Worm (Caenorhabditis elegans): Measurements from ENCODE around the gene srd-35.

srd-35 gene

ce11 chrV:12924128-12924527 is 40.0 kb upstream of the srd-35 start, which contains the start of gene pqn-67:
Gene pqn-67, plus strand, starts transcription at chrV:12924428.
- TF ChIP-seq M03D4.4 (tag; optimal IDR thresholded peaks at IDR 0.05) = no peak
- no peak for TF ChIP-seq lin-13 (tag; optimal IDR thresholded peaks at IDR 0.05)
- TF ChIP-seq pha-4 (tag; optimal IDR thresholded peaks at IDR 0.05) = no peak
- TF ChIP-seq lin-32 (GFP tag; optimal IDR thresholded peaks at IDR 0.05) = no peak
- TF ChIP-seq lsy-2 (tag; optimal IDR thresholded peaks at IDR 0.05) = no peak

- TF ChIP-seq blmp-1 (tag; optimal IDR thresholded peaks at IDR 0.05) (peak; percentile 24), nhr-12 (tag; optimal IDR thresholded peaks at IDR 0.05) (no peak)
Observed at ce11 chrV:12928929-12929532, 35.1 kb upstream of the srd-35 start, which contains the start of gene T16G1.2. Gene T16G1.2, plus strand, starts transcription at chrV:12929482.

ce11 chrV:12933654-12934053 is 30.5 kb upstream of the srd-35 start:
- no peak for TF ChIP-seq lsy-2 (tag; optimal IDR thresholded peaks at IDR 0.05)
- TF ChIP-seq unc-39 (tag; optimal IDR thresholded peaks at IDR 0.05) = no peak
- no peak for TF ChIP-seq nhr-237 (tag; optimal IDR thresholded peaks at IDR 0.05)
- TF ChIP-seq lin-13 (tag; optimal IDR thresholded peaks at IDR 0.05) = no peak
- no peak for TF ChIP-seq hlh-1 (tag; optimal IDR thresholded peaks at IDR 0.05)
- TF ChIP-seq drap-1 (GFP tag; optimal IDR thresholded peaks at IDR 0.05) = no peak
- TF ChIP-seq bed-3 (GFP tag; optimal IDR thresholded peaks at IDR 0.05) = no peak

ce11 chrV:12934976-12935375 is 29.2 kb upstream of the srd-35 start, which contains the start of gene T16G1.7:
Gene T16G1.7, minus strand, starts transcription at chrV:12935112.
- TF ChIP-seq ham-2 (GFP tag; optimal IDR thresholded peaks at IDR 0.05) = no peak
- TF ChIP-seq snpc-4 (tag; optimal IDR thresholded peaks at IDR 0.05) = no peak
- TF ChIP-seq lin-32 (GFP tag; optimal IDR thresholded peaks at IDR 0.05) = no peak
- TF ChIP-seq flh-1 (GFP tag; optimal IDR thresholded peaks at IDR 0.05) = no peak
- TF ChIP-seq nhr-28 (tag; optimal IDR thresholded peaks at IDR 0.05) = no peak
- no peak for TF ChIP-seq mab-5 (tag; optimal IDR thresholded peaks at IDR 0.05)
- no peak for TF ChIP-seq unc-120 (tag; optimal IDR thresholded peaks at IDR 0.05; ENCODE audit: poor library complexity, severe bottlenecking)
- TF ChIP-seq lin-13 (tag; optimal IDR thresholded peaks at IDR 0.05) = no peak
- no peak for TF ChIP-seq sem-2 (GFP tag; optimal IDR thresholded peaks at IDR 0.05)

ce11 chrV:12937098-12937497 is 27.1 kb upstream of the srd-35 start, which contains the start of gene T16G1.6:
Gene T16G1.6, minus strand, starts transcription at chrV:12937174.
- TF ChIP-seq unc-120 (tag; optimal IDR thresholded peaks at IDR 0.05; ENCODE audit: poor library complexity, severe bottlenecking) (no peak), hlh-1 (tag; optimal IDR thresholded peaks at IDR 0.05) (no peak), blmp-1 (tag; optimal IDR thresholded peaks at IDR 0.05) (no peak), mep-1 (tag; optimal IDR thresholded peaks at IDR 0.05) (no peak), lin-32 (GFP tag; optimal IDR thresholded peaks at IDR 0.05) (no peak), lin-13 (tag; optimal IDR thresholded peaks at IDR 0.05) (no peak), tbx-8 (GFP tag; optimal IDR thresholded peaks at IDR 0.05) (no peak), nhr-76 (tag; optimal IDR thresholded peaks at IDR 0.05) (no peak), snpc-4 (tag; optimal IDR thresholded peaks at IDR 0.05) (no peak), unc-62 (GFP tag; optimal IDR thresholded peaks at IDR 0.05) (no peak), mab-5 (tag; optimal IDR thresholded peaks at IDR 0.05) (no peak), ceh-39 (tag; optimal IDR thresholded peaks at IDR 0.05) (no peak), drap-1 (GFP tag; optimal IDR thresholded peaks at IDR 0.05) (no peak), nhr-2 (tag; optimal IDR thresholded peaks at IDR 0.05) (no peak)

ce11 chrV:12939434-12939833 is 24.7 kb upstream of the srd-35 start, which contains the start of gene T16G1.5:
Gene T16G1.5, minus strand, starts transcription at chrV:12939552.
- TF ChIP-seq nhr-237 (tag; optimal IDR thresholded peaks at IDR 0.05) = no peak
- no peak for TF ChIP-seq ztf-11 (tag; optimal IDR thresholded peaks at IDR 0.05)
- TF ChIP-seq ham-2 (GFP tag; optimal IDR thresholded peaks at IDR 0.05) = no peak
- peak; percentile 39 for TF ChIP-seq zip-8 (tag; optimal IDR thresholded peaks at IDR 0.05)

ce11 chrV:12941797-12942474 is 22.2 kb upstream of the srd-35 start, which contains the start of gene T16G1.4:
Gene T16G1.4, minus strand, starts transcription at chrV:12941847.
- TF ChIP-seq blmp-1 (tag; optimal IDR thresholded peaks at IDR 0.05) (no peak), nhr-237 (tag; optimal IDR thresholded peaks at IDR 0.05) (no peak)
